Fruit fly (Drosophila melanogaster) whole organism, embryonic: ENCODE results near the gene GXIVsPLA2.

ENCODE experiments used
- Abd-B ChIP-seq: fragments of 200-800 bp; sonication (Bioruptor generic); optimal IDR thresholded peaks from 2 replicates; lab custom pipeline; 2018; ENCODE audit warnings: missing biosample characterization, mild to moderate bottlenecking, missing genetic modification characterization, moderate library complexity
- Ada2b ChIP-seq: fragments of 200-800 bp; sonication (Bioruptor generic); IDR thresholded peaks from 2 replicates; pipeline ENCODE4 v1.3.6; 2022; ENCODE audit warnings: missing biosample characterization, missing genetic modification characterization
- Atf3 ChIP-seq: fragments of 200-800 bp; sonication (Bioruptor generic); optimal IDR thresholded peaks from 3 replicates; lab custom pipeline; 2016; ENCODE audit warnings: missing biosample characterization, missing genetic modification characterization
- CG10321 ChIP-seq: fragments of 200-800 bp; sonication (Bioruptor generic); IDR thresholded peaks from 2 replicates; pipeline ENCODE4 v1.3.6; 2022; ENCODE audit warnings: missing biosample characterization, missing genetic modification characterization
- CG10979 ChIP-seq: fragments of 200-800 bp; sonication (Bioruptor generic); optimal IDR thresholded peaks from 2 replicates; lab custom pipeline; 2018; ENCODE audit warnings: missing biosample characterization, mild to moderate bottlenecking, missing genetic modification characterization, moderate library complexity
- CG13287 ChIP-seq: fragments of 200-800 bp; sonication (Bioruptor generic); IDR thresholded peaks from 2 replicates; pipeline ENCODE4 v1.3.6; 2022; ENCODE audit warnings: missing biosample characterization, missing genetic modification characterization; ENCODE audit not compliant: partially characterized antibody
- CG14710 ChIP-seq: fragments of 200-800 bp; sonication (Bioruptor generic); optimal IDR thresholded peaks from 3 replicates; lab custom pipeline; 2019; ENCODE audit warnings: missing biosample characterization, mild to moderate bottlenecking, missing genetic modification characterization, moderate library complexity
- CG15601 ChIP-seq: fragments of 200-800 bp; sonication (Bioruptor generic); optimal IDR thresholded peaks from 3 replicates; lab custom pipeline; 2019; ENCODE audit warnings: missing biosample characterization, mild to moderate bottlenecking, missing genetic modification characterization, moderate library complexity
- CG17802 ChIP-seq: fragments of 200-800 bp; sonication (Bioruptor generic); optimal IDR thresholded peaks from 2 replicates; lab custom pipeline; 2018; ENCODE audit warnings: missing biosample characterization, mild to moderate bottlenecking, missing genetic modification characterization, moderate library complexity
- CG1792 ChIP-seq: fragments of 200-800 bp; sonication (Bioruptor generic); optimal IDR thresholded peaks from 2 replicates; lab custom pipeline; 2016; ENCODE audit warnings: missing biosample characterization, missing genetic modification characterization
- CG18262 ChIP-seq: fragments of 200-800 bp; optimal IDR thresholded peaks from 3 replicates; lab custom pipeline; 2019; ENCODE audit warnings: missing biosample characterization, mild to moderate bottlenecking, missing genetic modification characterization, moderate library complexity
- CG1832 ChIP-seq: fragments of 200-800 bp; sonication (Bioruptor generic); optimal IDR thresholded peaks from 2 replicates; lab custom pipeline; 2017; ENCODE audit warnings: missing biosample characterization, mild to moderate bottlenecking, missing genetic modification characterization, inconsistent platforms
- CG2120 ChIP-seq: fragments of 200-800 bp; sonication (Bioruptor generic); optimal IDR thresholded peaks from 3 replicates; lab custom pipeline; 2016; ENCODE audit warnings: missing biosample characterization, missing genetic modification characterization
- CG2889 ChIP-seq: fragments of 200-800 bp; sonication (Bioruptor generic); IDR thresholded peaks from 3 replicates; pipeline ENCODE4 v1.3.6; 2022; ENCODE audit warnings: missing biosample characterization, missing genetic modification characterization
- CG30431 ChIP-seq: fragments of 200-800 bp; sonication (Bioruptor generic); optimal IDR thresholded peaks from 2 replicates; lab custom pipeline; 2017; ENCODE audit warnings: missing biosample characterization, missing genetic modification characterization
- CG31441 ChIP-seq: fragments of 200-800 bp; sonication (Bioruptor generic); IDR thresholded peaks from 2 replicates; pipeline ENCODE4 v1.3.6; 2022; ENCODE audit warnings: missing biosample characterization, missing genetic modification characterization
- CG3407 ChIP-seq: fragments of 200-800 bp; sonication (Bioruptor generic); optimal IDR thresholded peaks from 2 replicates; lab custom pipeline; 2018; ENCODE audit warnings: missing biosample characterization, mild to moderate bottlenecking, missing genetic modification characterization
- CG34422 ChIP-seq: fragments of 200-800 bp; sonication (Bioruptor generic); IDR thresholded peaks from 3 replicates; pipeline ENCODE4 v1.3.6; 2022; ENCODE audit warnings: missing biosample characterization, missing genetic modification characterization
- CG4282 ChIP-seq: fragments of 200-800 bp; sonication (Bioruptor generic); optimal IDR thresholded peaks from 2 replicates; lab custom pipeline; 2016; ENCODE audit warnings: missing biosample characterization, missing genetic modification characterization
- CG4360 ChIP-seq: fragments of 200-800 bp; sonication (Bioruptor generic); IDR thresholded peaks from 2 replicates; pipeline ENCODE4 v1.3.6; 2022; ENCODE audit warnings: missing biosample characterization, missing genetic modification characterization
- CG5953 ChIP-seq: fragments of 200-800 bp; sonication (Bioruptor generic); IDR thresholded peaks from 2 replicates; pipeline ENCODE4 v1.3.6; 2022; ENCODE audit warnings: missing biosample characterization, missing genetic modification characterization
- CG7556 ChIP-seq: fragments of 200-800 bp; sonication (Bioruptor generic); optimal IDR thresholded peaks from 2 replicates; lab custom pipeline; 2017; ENCODE audit warnings: missing biosample characterization, mild to moderate bottlenecking, missing genetic modification characterization
- CG7963 ChIP-seq: fragments of 200-800 bp; sonication (Bioruptor generic); IDR thresholded peaks from 3 replicates; pipeline ENCODE4 v1.3.6; 2022; ENCODE audit warnings: missing biosample characterization, missing genetic modification characterization; ENCODE audit not compliant: partially characterized antibody
- Deaf1 ChIP-seq: fragments of 200-800 bp; optimal IDR thresholded peaks from 3 replicates; lab custom pipeline; 2019; ENCODE audit warnings: missing biosample characterization, mild to moderate bottlenecking, missing genetic modification characterization, moderate library complexity
- Dip3 ChIP-seq: fragments of 200-800 bp; sonication (Bioruptor generic); optimal IDR thresholded peaks from 3 replicates; lab custom pipeline; 2016; ENCODE audit warnings: missing biosample characterization, missing genetic modification characterization
- E2f1 ChIP-seq: fragments of 200-800 bp; sonication (Bioruptor generic); IDR thresholded peaks from 2 replicates; pipeline ENCODE4 v1.3.6; 2022; ENCODE audit warnings: missing biosample characterization, missing genetic modification characterization
- HLH4C ChIP-seq: fragments of 200-800 bp; sonication (Bioruptor generic); IDR thresholded peaks from 3 replicates; pipeline ENCODE4 v1.3.6; 2022; ENCODE audit warnings: missing biosample characterization, missing genetic modification characterization; ENCODE audit not compliant: partially characterized antibody
- Hand ChIP-seq: fragments of 200-800 bp; sonication (Bioruptor generic); optimal IDR thresholded peaks from 2 replicates; lab custom pipeline; 2017; ENCODE audit warnings: mild to moderate bottlenecking, missing biosample characterization, missing genetic modification reagents, missing genetic modification characterization
- HmgD ChIP-seq: fragments of 200-800 bp; sonication (Bioruptor generic); optimal IDR thresholded peaks from 3 replicates; lab custom pipeline; 2016; ENCODE audit warnings: missing biosample characterization, missing genetic modification characterization
- Jarid2 ChIP-seq: fragments of 200-800 bp; sonication (Bioruptor generic); optimal IDR thresholded peaks from 3 replicates; lab custom pipeline; 2017; ENCODE audit warnings: mild to moderate bottlenecking, missing biosample characterization, missing genetic modification reagents, missing genetic modification characterization
- Lhr ChIP-seq: fragments of 200-800 bp; sonication (Bioruptor generic); optimal IDR thresholded peaks from 3 replicates; lab custom pipeline; 2017; ENCODE audit warnings: mild to moderate bottlenecking, missing biosample characterization, missing genetic modification reagents, missing genetic modification characterization
- NC2α ChIP-seq: fragments of 200-800 bp; sonication (Bioruptor generic); optimal IDR thresholded peaks from 2 replicates; lab custom pipeline; 2016; ENCODE audit warnings: missing biosample characterization, missing genetic modification characterization
- Spps ChIP-seq: fragments of 200-800 bp; sonication (Bioruptor generic); optimal IDR thresholded peaks from 2 replicates; lab custom pipeline; 2018; ENCODE audit warnings: missing biosample characterization, mild to moderate bottlenecking, missing genetic modification characterization
- Stat92E ChIP-seq, 3 experiments: fragments of >200 bp in 2 of 3; fragments of 200-800 bp in 1 of 3; sonication (Bioruptor generic) in 1 of 3; optimal IDR thresholded peaks; 2 replicates each; lab custom pipeline; 2017 to 2019; ENCODE audit warnings: missing biosample characterization in 3 of 3, missing genetic modification characterization in 3 of 3, mild to moderate bottlenecking in 1 of 3, moderate library complexity in 1 of 3
- Vsx1 ChIP-seq: fragments of 200-800 bp; sonication (Bioruptor generic); optimal IDR thresholded peaks from 2 replicates; lab custom pipeline; 2017; ENCODE audit warnings: missing biosample characterization, mild to moderate bottlenecking, missing genetic modification characterization, missing genetic modification reagents
- br ChIP-seq: fragments of >200 bp; optimal IDR thresholded peaks from 2 replicates; lab custom pipeline; 2017
- danr ChIP-seq: fragments of 200-800 bp; sonication (Bioruptor generic); IDR thresholded peaks from 2 replicates; pipeline ENCODE4 v1.3.6; 2022; ENCODE audit warnings: missing biosample characterization, missing genetic modification characterization
- dati ChIP-seq: fragments of 200-800 bp; sonication (Bioruptor generic); IDR thresholded peaks from 2 replicates; pipeline ENCODE4 v1.3.6; 2022; ENCODE audit warnings: missing biosample characterization, missing genetic modification characterization
- esg ChIP-seq: fragments of 200-800 bp; sonication (Bioruptor generic); conservative IDR thresholded peaks from 2 replicates; pipeline ENCODE4 v1.3.6; 2022; ENCODE audit warnings: missing biosample characterization, missing genetic modification characterization
- psq ChIP-seq: fragments of 200-800 bp; sonication (Bioruptor generic); optimal IDR thresholded peaks from 2 replicates; lab custom pipeline; 2017; ENCODE audit warnings: missing biosample characterization, missing genetic modification characterization
- rib ChIP-seq: fragments of 200-800 bp; sonication (Bioruptor generic); IDR thresholded peaks from 2 replicates; pipeline ENCODE4 v1.3.6; 2022; ENCODE audit warnings: missing biosample characterization, missing genetic modification characterization
- scrt ChIP-seq: fragments of 200-800 bp; sonication (Bioruptor generic); optimal IDR thresholded peaks from 2 replicates; lab custom pipeline; 2018; ENCODE audit warnings: missing biosample characterization, mild to moderate bottlenecking, missing genetic modification characterization, moderate library complexity
- sens ChIP-seq: fragments of 200-800 bp; sonication (Bioruptor generic); peaks from one replicate; lab custom pipeline; 2016; ENCODE audit warnings: missing biosample characterization, missing genetic modification characterization
- sr ChIP-seq: fragments of 200-800 bp; sonication (Bioruptor generic); IDR thresholded peaks from 3 replicates; pipeline ENCODE4 v1.3.6; 2022; ENCODE audit warnings: missing biosample characterization, missing genetic modification characterization
- tgo ChIP-seq: fragments of 200-800 bp; sonication (Bioruptor generic); IDR thresholded peaks from 3 replicates; pipeline ENCODE4 v1.3.6; 2022; ENCODE audit warnings: missing biosample characterization, missing genetic modification characterization
- tup ChIP-seq: fragments of 200-800 bp; sonication (Bioruptor generic); optimal IDR thresholded peaks from 2 replicates; lab custom pipeline; 2016; ENCODE audit warnings: missing biosample characterization, mild to moderate bottlenecking, missing genetic modification characterization, moderate library complexity
- twi ChIP-seq: fragments of 200-800 bp; optimal IDR thresholded peaks from 2 replicates; lab custom pipeline; 2019; ENCODE audit warnings: missing biosample characterization, mild to moderate bottlenecking, missing genetic modification characterization, moderate library complexity
- vnd ChIP-seq: fragments of 200-800 bp; sonication (Bioruptor generic); IDR thresholded peaks from 3 replicates; pipeline ENCODE4 v1.3.6; 2022; ENCODE audit warnings: missing biosample characterization, missing genetic modification characterization; ENCODE audit not compliant: partially characterized antibody
- wek ChIP-seq: fragments of 200-800 bp; sonication (Bioruptor generic); optimal IDR thresholded peaks from 3 replicates; lab custom pipeline; 2018; ENCODE audit warnings: missing biosample characterization, mild to moderate bottlenecking, missing genetic modification characterization, moderate library complexity
- zen ChIP-seq: fragments of 200-800 bp; sonication (Bioruptor generic); optimal IDR thresholded peaks from 3 replicates; lab custom pipeline; 2018; ENCODE audit warnings: missing biosample characterization, mild to moderate bottlenecking, missing genetic modification characterization, moderate library complexity
- zfh1 ChIP-seq: fragments of 200-800 bp; sonication (Bioruptor generic); IDR thresholded peaks from 3 replicates; pipeline ENCODE4 v1.3.6; 2022; ENCODE audit warnings: missing biosample characterization, missing genetic modification characterization

GXIVsPLA2 gene

dm6 chr3L:15956448-15957010, 1.6 kb downstream of the GXIVsPLA2 start, which contains the start of gene elgi (continued):
- TF ChIP-seq wek (GFP tag; lab: Kevin White, UChicago) (no peak), Atf3 (no peak), CG15601 (tag; lab: Kevin White, UChicago) (no peak), CG7963 (no peak), Ada2b (peak; percentile 21; the same call in 1 of the 2 replicates), CG3407 (GFP tag; lab: Kevin White, UChicago) (no peak), Stat92E (GFP tag; optimal IDR thresholded peaks at IDR 0.05; lab: Kevin White, UChicago) (no peak), CG4360 (no peak), psq (GFP tag; lab: Kevin White, UChicago) (no peak), br (no peak), CG10321 (GFP tag; lab: Robert Waterston, UW) (no peak; the same call in 1 of the 2 replicates), CG1792 (peak; percentile 64), CG14710 (peak; percentile 35), CG30431 (GFP tag; lab: Kevin White, UChicago) (no peak), CG7556 (GFP tag; lab: Kevin White, UChicago) (peak; percentile 38), Deaf1 (tag; lab: Kevin White, UChicago) (no peak), rib (GFP tag; lab: Robert Waterston, UW) (no peak), CG17802 (tag; lab: Kevin White, UChicago) (no peak), CG18262 (tag; lab: Kevin White, UChicago) (peak; percentile 3), CG2120 (GFP tag; lab: Kevin White, UChicago) (peak; percentile 85), HmgD (GFP tag; lab: Kevin White, UChicago) (peak; percentile 63), Spps (tag; lab: Kevin White, UChicago) (no peak), Vsx1 (GFP tag; lab: Kevin White, UChicago) (no peak), scrt (no peak), tup (GFP tag; lab: Kevin White, UChicago) (peak; percentile 38), Dip3 (GFP tag; lab: Kevin White, UChicago) (peak; percentile 63), CG34422 (GFP tag; lab: Robert Waterston, UW) (peak; percentile 46; the same call in 1 of the 3 replicates), Hand (no peak), danr (GFP tag; lab: Robert Waterston, UW) (no peak), dati (GFP tag; lab: Robert Waterston, UW) (no peak), twi (tag; lab: Kevin White, UChicago) (peak; percentile 13), CG10979 (tag; lab: Kevin White, UChicago) (peak; percentile 24), sens (GFP tag; lab: Kevin White, UChicago) (no peak), CG2889 (GFP tag; lab: Robert Waterston, UW) (no peak), Lhr (GFP tag; lab: Kevin White, UChicago) (no peak), NC2α (GFP tag; lab: Kevin White, UChicago) (peak; percentile 1), Abd-B (GFP tag; lab: Kevin White, UChicago) (no peak), vnd (no peak), HLH4C (no peak), Jarid2 (no peak), CG13287 (GFP tag; lab: Robert Waterston, UW) (peak; percentile 58), sr (GFP tag; lab: Robert Waterston, UW) (no peak), tgo (GFP tag; lab: Robert Waterston, UW) (0 out of 3 replicates have a peak, but pooled peaks have one; percentile 25), CG5953 (GFP tag; lab: Robert Waterston, UW) (no peak), zfh1 (peak; percentile 55; the same call in 1 of the 3 replicates), CG31441 (GFP tag; lab: Robert Waterston, UW) (no peak), E2f1 (no peak), CG4282 (no peak), zen (peak; percentile 12), esg (GFP tag; lab: Robert Waterston, UW) (no peak), CG1832 (no peak)
